Worm (Caenorhabditis elegans): ENCODE data around the gene cal-4.
A peak's percentile ranks its signal among the peaks of the same experiment; 100 is the strongest.

Gene cal-4

ce11 chrIV:10499948-10500356 is 21.3 kb upstream of the cal-4 start:
- TF ChIP-seq B0310.2 (tag; optimal IDR thresholded peaks at IDR 0.05) = no peak
- TF ChIP-seq hnd-1 (tag; optimal IDR thresholded peaks at IDR 0.05) = no peak
- TF ChIP-seq ama-1 (optimal IDR thresholded peaks at IDR 0.05) = no peak
- TF ChIP-seq ets-7 (tag; optimal IDR thresholded peaks at IDR 0.05) = no peak
- TF ChIP-seq pes-1 (GFP tag; IDR thresholded peaks at IDR 0.05) = no peak
- no peak for TF ChIP-seq hmg-4 (GFP tag; optimal IDR thresholded peaks at IDR 0.05)

ce11 chrIV:10500481-10500880 is 20.7 kb upstream of the cal-4 start:
- no peak for TF ChIP-seq tbx-11 (GFP tag; IDR thresholded peaks at IDR 0.05)
- no peak for TF ChIP-seq ceh-36 (tag; optimal IDR thresholded peaks at IDR 0.05)
- TF ChIP-seq ceh-13 (GFP tag; optimal IDR thresholded peaks at IDR 0.05) = no peak
- no peak for TF ChIP-seq ets-7 (tag; optimal IDR thresholded peaks at IDR 0.05)
- TF ChIP-seq tra-4 (tag; optimal IDR thresholded peaks at IDR 0.05) = no peak
- TF ChIP-seq flt-1 (GFP tag; IDR thresholded peaks at IDR 0.05) = no peak
- TF ChIP-seq ama-1 (optimal IDR thresholded peaks at IDR 0.05) = no peak
- TF ChIP-seq sea-1 (GFP tag; conservative IDR thresholded peaks at IDR 0.05) = no peak
- no peak for TF ChIP-seq tbx-37 (GFP tag; conservative IDR thresholded peaks at IDR 0.05)

- no peak for TF ChIP-seq flt-1 (GFP tag; IDR thresholded peaks at IDR 0.05)
Observed at ce11 chrIV:10501550-10502240, 19.5 kb upstream of the cal-4 start, which contains the start of gene tax-6. Gene tax-6 (minus strand): TSS chrIV:10501600.

- TF ChIP-seq ets-7 (tag; optimal IDR thresholded peaks at IDR 0.05) (no peak), aly-1 (tag; optimal IDR thresholded peaks at IDR 0.05) (no peak), tbx-11 (GFP tag; IDR thresholded peaks at IDR 0.05) (no peak), flt-1 (GFP tag; IDR thresholded peaks at IDR 0.05) (no peak), B0310.2 (tag; optimal IDR thresholded peaks at IDR 0.05) (no peak), tbx-37 (GFP tag; conservative IDR thresholded peaks at IDR 0.05) (no peak), hmg-4 (GFP tag; optimal IDR thresholded peaks at IDR 0.05) (no peak), pes-1 (GFP tag; IDR thresholded peaks at IDR 0.05) (no peak), ama-1 (optimal IDR thresholded peaks at IDR 0.05) (no peak), ceh-36 (tag; optimal IDR thresholded peaks at IDR 0.05) (no peak)
Observed at ce11 chrIV:10502345-10502744, 18.9 kb upstream of the cal-4 start.

- TF ChIP-seq flt-1 (GFP tag; IDR thresholded peaks at IDR 0.05) (no peak), aly-1 (tag; optimal IDR thresholded peaks at IDR 0.05) (no peak), hnd-1 (tag; optimal IDR thresholded peaks at IDR 0.05) (no peak), tbx-11 (GFP tag; IDR thresholded peaks at IDR 0.05) (no peak), hmg-4 (GFP tag; optimal IDR thresholded peaks at IDR 0.05) (peak; percentile 45), hmbx-1 (tag; optimal IDR thresholded peaks at IDR 0.05) (no peak), F13C5.2 (tag; optimal IDR thresholded peaks at IDR 0.05) (peak; percentile 49), tbx-37 (GFP tag; conservative IDR thresholded peaks at IDR 0.05) (no peak), ceh-36 (tag; optimal IDR thresholded peaks at IDR 0.05) (no peak), scrt-1 (GFP tag; IDR thresholded peaks at IDR 0.05) (no peak)
Observed at ce11 chrIV:10503750-10504232, 17.4 kb upstream of the cal-4 start.

- TF ChIP-seq ets-7 (tag; optimal IDR thresholded peaks at IDR 0.05) (no peak), hmbx-1 (tag; optimal IDR thresholded peaks at IDR 0.05) (no peak), tbx-37 (GFP tag; conservative IDR thresholded peaks at IDR 0.05) (no peak), flt-1 (GFP tag; IDR thresholded peaks at IDR 0.05) (no peak), scrt-1 (GFP tag; IDR thresholded peaks at IDR 0.05) (no peak), ceh-36 (tag; optimal IDR thresholded peaks at IDR 0.05) (no peak), sea-1 (GFP tag; conservative IDR thresholded peaks at IDR 0.05) (no peak), hnd-1 (tag; optimal IDR thresholded peaks at IDR 0.05) (no peak), aly-1 (tag; optimal IDR thresholded peaks at IDR 0.05) (no peak), ceh-13 (GFP tag; optimal IDR thresholded peaks at IDR 0.05) (no peak), B0310.2 (tag; optimal IDR thresholded peaks at IDR 0.05) (no peak), hmg-4 (GFP tag; optimal IDR thresholded peaks at IDR 0.05) (no peak), tbx-11 (GFP tag; IDR thresholded peaks at IDR 0.05) (no peak), ama-1 (optimal IDR thresholded peaks at IDR 0.05) (no peak), F13C5.2 (tag; optimal IDR thresholded peaks at IDR 0.05) (no peak)
Observed at ce11 chrIV:10505016-10505415, 16.2 kb upstream of the cal-4 start.

ce11 chrIV:10506016-10506415 is 15.2 kb upstream of the cal-4 start:
- TF ChIP-seq ama-1 (optimal IDR thresholded peaks at IDR 0.05) (no peak), B0310.2 (tag; optimal IDR thresholded peaks at IDR 0.05) (no peak), hnd-1 (tag; optimal IDR thresholded peaks at IDR 0.05) (no peak), scrt-1 (GFP tag; IDR thresholded peaks at IDR 0.05) (no peak)

- no peak for TF ChIP-seq F13C5.2 (tag; optimal IDR thresholded peaks at IDR 0.05)
- no peak for TF ChIP-seq flt-1 (GFP tag; IDR thresholded peaks at IDR 0.05)
- no peak for TF ChIP-seq hnd-1 (tag; optimal IDR thresholded peaks at IDR 0.05)
- TF ChIP-seq ama-1 (optimal IDR thresholded peaks at IDR 0.05) = no peak
- TF ChIP-seq sea-1 (GFP tag; conservative IDR thresholded peaks at IDR 0.05) = no peak
- TF ChIP-seq aly-1 (tag; optimal IDR thresholded peaks at IDR 0.05) = no peak
- no peak for TF ChIP-seq tra-4 (tag; optimal IDR thresholded peaks at IDR 0.05)
- TF ChIP-seq scrt-1 (GFP tag; IDR thresholded peaks at IDR 0.05) = no peak
- no peak for TF ChIP-seq hmg-4 (GFP tag; optimal IDR thresholded peaks at IDR 0.05)
- no peak for TF ChIP-seq hmbx-1 (tag; optimal IDR thresholded peaks at IDR 0.05)
- no peak for TF ChIP-seq tbx-37 (GFP tag; conservative IDR thresholded peaks at IDR 0.05)
- TF ChIP-seq pes-1 (GFP tag; IDR thresholded peaks at IDR 0.05) = no peak
- TF ChIP-seq ets-7 (tag; optimal IDR thresholded peaks at IDR 0.05) = no peak
Observed at ce11 chrIV:10507586-10507985, 13.6 kb upstream of the cal-4 start.
